Worm (Caenorhabditis elegans) whole organism, mixed stage, embryonic: Measurements from ENCODE around the gene T12B5.14.

ENCODE experiments used
- elt-3 ChIP-seq: fragments of 150-350 bp; optimal IDR thresholded peaks from 2 replicates; lab custom pipeline; 2014; ENCODE audit warnings: missing biosample characterization, missing genetic modification characterization
- hlh-1 ChIP-seq: fragments of 150-350 bp; optimal IDR thresholded peaks from 2 replicates; lab custom pipeline; 2014; ENCODE audit warnings: missing biosample characterization, missing genetic modification reagents, missing genetic modification characterization
- lin-13 ChIP-seq: fragments of 150-350 bp; optimal IDR thresholded peaks from 2 replicates; lab custom pipeline; 2014; ENCODE audit warnings: missing biosample characterization, missing genetic modification characterization
- nhr-76 ChIP-seq: sonication (generic microtip); optimal IDR thresholded peaks from 2 replicates; lab custom pipeline; 2017; ENCODE audit warnings: missing biosample characterization, missing genetic modification characterization
- pha-4 ChIP-seq: fragments of 150-350 bp; optimal IDR thresholded peaks from 2 replicates; lab custom pipeline; 2018; ENCODE audit warnings: missing biosample characterization, missing genetic modification reagents, missing genetic modification characterization
- snpc-4 ChIP-seq: fragments of 150-350 bp; optimal IDR thresholded peaks from 2 replicates; lab custom pipeline; 2014; ENCODE audit warnings: missing biosample characterization, missing genetic modification characterization
- unc-62 ChIP-seq: fragments of 150-350 bp; optimal IDR thresholded peaks from 2 replicates; lab custom pipeline; 2014; ENCODE audit warnings: missing biosample characterization, missing genetic modification reagents, missing genetic modification characterization

DNA sequence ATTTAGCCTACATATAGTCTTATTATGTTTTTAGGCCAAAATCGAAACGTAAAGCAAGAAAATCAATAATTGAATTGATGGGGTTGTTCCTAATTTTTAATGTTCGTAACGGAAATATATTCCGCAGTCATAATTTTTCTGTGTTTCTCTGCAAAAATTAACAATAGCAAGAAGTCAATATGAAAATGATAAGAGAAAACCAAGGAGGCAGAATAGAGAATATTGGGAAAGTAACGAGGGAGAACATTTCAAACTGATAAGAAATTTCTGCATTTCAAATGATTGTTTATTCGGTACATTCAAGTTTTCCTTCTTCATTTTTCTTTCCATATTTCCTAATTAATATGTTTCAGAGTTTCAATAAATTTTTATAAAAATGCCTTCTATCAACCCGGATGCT lies 1.3 kb downstream of the T12B5.14 start, which contains the start of gene fbxa-54:
- no peak for TF ChIP-seq nhr-76 (tag; lab: Kevin White, UChicago)
- TF ChIP-seq lin-13 (tag; lab: Kevin White, UChicago), result no peak
- TF ChIP-seq snpc-4 (tag; lab: Kevin White, UChicago), result no peak
- TF ChIP-seq pha-4 (tag; lab: Kevin White, UChicago), result no peak
- no peak for TF ChIP-seq unc-62 (GFP tag; lab: Kevin White, UChicago)
- TF ChIP-seq hlh-1, result no peak
- TF ChIP-seq elt-3 (tag; lab: Kevin White, UChicago), result no peak
